Worm (Caenorhabditis elegans): ENCODE measurements around the gene C03A3.2.
A peak's percentile ranks its signal among the peaks of the same experiment; 100 is the strongest.

Gene C03A3.2

ce11 chrX:11240585-11241115 lies 22.0 kb upstream of the C03A3.2 start, which contains the start of gene C34F6.10:
C34F6.10 (minus strand) TSS chrX:11240635.
- TF ChIP-seq lsy-2 (tag; optimal IDR thresholded peaks at IDR 0.05): no peak

- TF ChIP-seq ceh-43 (GFP tag; optimal IDR thresholded peaks at IDR 0.05) (no peak), sem-2 (GFP tag; optimal IDR thresholded peaks at IDR 0.05) (no peak), cnd-1 (tag; optimal IDR thresholded peaks at IDR 0.05) (no peak), zip-8 (tag; optimal IDR thresholded peaks at IDR 0.05) (no peak), lin-32 (GFP tag; optimal IDR thresholded peaks at IDR 0.05) (no peak)
Measured at ce11 chrX:11241479-11241878, 21.2 kb upstream of the C03A3.2 start.

ce11 chrX:11243604-11244003 lies 19.0 kb upstream of the C03A3.2 start:
- TF ChIP-seq ceh-43 (GFP tag; optimal IDR thresholded peaks at IDR 0.05) (no peak), ham-2 (GFP tag; optimal IDR thresholded peaks at IDR 0.05) (no peak), lin-32 (GFP tag; optimal IDR thresholded peaks at IDR 0.05) (no peak), sem-2 (GFP tag; optimal IDR thresholded peaks at IDR 0.05) (no peak), M03D4.4 (tag; optimal IDR thresholded peaks at IDR 0.05) (no peak), unc-120 (tag; optimal IDR thresholded peaks at IDR 0.05; ENCODE audit: poor library complexity, severe bottlenecking) (no peak), blmp-1 (tag; optimal IDR thresholded peaks at IDR 0.05) (no peak), sptf-1 (tag; optimal IDR thresholded peaks at IDR 0.05) (no peak)

ce11 chrX:11245056-11245455 lies 17.6 kb upstream of the C03A3.2 start:
- no peak for TF ChIP-seq nhr-12 (tag; optimal IDR thresholded peaks at IDR 0.05)
- peak; percentile 76 for TF ChIP-seq ces-1 (GFP tag; optimal IDR thresholded peaks at IDR 0.05)

DNA sequence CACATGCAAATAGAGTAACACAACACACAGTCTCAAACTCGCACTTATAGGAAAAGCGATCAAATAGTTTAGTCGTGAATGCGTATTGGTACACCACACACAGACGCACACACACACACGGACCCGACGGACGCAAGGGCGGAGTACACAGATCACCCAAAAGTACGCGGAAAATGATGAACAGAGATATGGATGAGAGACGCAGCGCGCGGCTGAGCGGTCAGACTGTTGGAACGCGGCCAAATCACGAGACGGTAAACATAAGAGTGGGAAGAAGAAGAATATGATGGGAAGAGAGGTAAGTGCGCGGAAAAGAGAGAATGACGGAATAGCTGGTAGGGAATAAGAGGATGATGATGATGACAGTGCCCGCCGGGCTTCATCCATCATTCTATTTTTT lies 14.6 kb upstream of the C03A3.2 start:
- no peak for TF ChIP-seq ceh-43 (GFP tag; optimal IDR thresholded peaks at IDR 0.05)
- peak; percentile 53 for TF ChIP-seq sptf-1 (tag; optimal IDR thresholded peaks at IDR 0.05)
- TF ChIP-seq M03D4.4 (tag; optimal IDR thresholded peaks at IDR 0.05): peak; percentile 59
- no peak for TF ChIP-seq zip-8 (tag; optimal IDR thresholded peaks at IDR 0.05)
- peak; percentile 32 for TF ChIP-seq hlh-1 (tag; optimal IDR thresholded peaks at IDR 0.05)
- TF ChIP-seq nhr-28 (tag; optimal IDR thresholded peaks at IDR 0.05): no peak
- no peak for TF ChIP-seq sem-2 (GFP tag; optimal IDR thresholded peaks at IDR 0.05)
- peak; percentile 24 for TF ChIP-seq unc-62 (GFP tag; optimal IDR thresholded peaks at IDR 0.05)
- TF ChIP-seq lsy-2 (tag; optimal IDR thresholded peaks at IDR 0.05): no peak
- TF ChIP-seq mls-2 (tag; optimal IDR thresholded peaks at IDR 0.05): peak; percentile 40
- no peak for TF ChIP-seq nhr-2 (tag; optimal IDR thresholded peaks at IDR 0.05)
- TF ChIP-seq lin-13 (tag; optimal IDR thresholded peaks at IDR 0.05): no peak
- TF ChIP-seq pha-4 (tag; optimal IDR thresholded peaks at IDR 0.05): peak; percentile 82
- TF ChIP-seq ceh-39 (tag; optimal IDR thresholded peaks at IDR 0.05): no peak
- TF ChIP-seq drap-1 (GFP tag; optimal IDR thresholded peaks at IDR 0.05): peak; percentile 71
- TF ChIP-seq ham-2 (GFP tag; optimal IDR thresholded peaks at IDR 0.05): peak; percentile 73

DNA sequence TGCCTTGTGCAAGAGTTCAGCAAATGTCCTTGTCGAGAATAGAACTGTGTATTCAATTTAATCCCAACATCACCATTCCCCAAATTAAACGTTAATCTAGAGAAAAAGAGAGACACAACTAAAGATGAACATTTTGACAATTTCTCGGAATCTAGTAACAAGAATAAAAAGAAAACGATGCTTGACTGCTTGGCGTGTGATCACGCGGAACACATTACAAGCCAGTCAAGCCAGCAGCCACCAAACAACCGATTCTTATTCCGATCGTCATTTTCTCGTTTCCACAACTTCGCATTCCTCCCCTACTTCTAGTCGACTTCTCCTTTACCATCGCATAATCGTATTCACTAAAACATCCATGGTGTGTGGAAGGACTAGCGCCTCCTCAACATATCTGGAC lies 13.3 kb upstream of the C03A3.2 start:
- TF ChIP-seq nhr-28 (tag; optimal IDR thresholded peaks at IDR 0.05) (no peak), drap-1 (GFP tag; optimal IDR thresholded peaks at IDR 0.05) (no peak), zip-8 (tag; optimal IDR thresholded peaks at IDR 0.05) (no peak), flh-1 (GFP tag; optimal IDR thresholded peaks at IDR 0.05) (no peak), elt-1 (tag; optimal IDR thresholded peaks at IDR 0.05; ENCODE audit: borderline replicate concordance, insufficient read depth) (no peak), M03D4.4 (tag; optimal IDR thresholded peaks at IDR 0.05) (no peak), sptf-1 (tag; optimal IDR thresholded peaks at IDR 0.05) (no peak), mls-2 (tag; optimal IDR thresholded peaks at IDR 0.05) (no peak), mep-1 (tag; optimal IDR thresholded peaks at IDR 0.05) (no peak)

DNA sequence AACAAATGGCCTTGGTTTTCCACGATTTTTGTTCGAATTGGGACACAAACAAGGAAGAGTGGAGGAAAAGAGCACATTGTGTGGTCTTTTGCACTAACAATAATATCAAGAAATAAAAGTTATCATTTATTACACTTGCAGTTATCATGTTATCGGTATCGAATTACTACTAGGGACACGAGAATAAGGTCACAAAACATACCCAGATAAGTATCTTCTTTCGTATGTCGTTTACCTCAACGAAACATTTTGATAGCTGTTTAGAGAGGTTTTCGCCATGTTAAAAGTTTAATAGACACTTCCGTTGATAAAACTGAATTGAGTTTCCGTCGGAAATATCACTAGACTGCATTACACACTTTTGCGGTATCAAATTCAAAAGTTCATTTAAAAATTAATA lies 11.7 kb upstream of the C03A3.2 start:
- no peak for TF ChIP-seq snpc-4 (tag; optimal IDR thresholded peaks at IDR 0.05)
- no peak for TF ChIP-seq drap-1 (GFP tag; optimal IDR thresholded peaks at IDR 0.05)
- TF ChIP-seq mep-1 (tag; optimal IDR thresholded peaks at IDR 0.05): no peak
- TF ChIP-seq cnd-1 (tag; optimal IDR thresholded peaks at IDR 0.05): no peak
- TF ChIP-seq mls-2 (tag; optimal IDR thresholded peaks at IDR 0.05): no peak
- TF ChIP-seq elt-1 (tag; optimal IDR thresholded peaks at IDR 0.05; ENCODE audit: borderline replicate concordance, insufficient read depth): no peak
- TF ChIP-seq hlh-1 (tag; optimal IDR thresholded peaks at IDR 0.05): no peak
- no peak for TF ChIP-seq ham-2 (GFP tag; optimal IDR thresholded peaks at IDR 0.05)
- TF ChIP-seq lin-13 (tag; optimal IDR thresholded peaks at IDR 0.05): no peak
- no peak for TF ChIP-seq nhr-12 (tag; optimal IDR thresholded peaks at IDR 0.05)
- no peak for TF ChIP-seq unc-39 (tag; optimal IDR thresholded peaks at IDR 0.05)

Data from whole organism, mixed stage, embryonic.